Worm (Caenorhabditis elegans) whole organism, L3 larva: Measurements from ENCODE around the gene F49F1.18.
"Not testable (repeated sequence)": the region's sequence is repeated elsewhere in the genome, so short reads cannot be mapped to it uniquely, and the experiment has no call there.

Source experiments
- R02D3.7 ChIP-seq: fragments of 150-350 bp; optimal IDR thresholded peaks from 2 replicates; lab custom pipeline; 2014; ENCODE audit warnings: missing biosample characterization, missing genetic modification characterization
- ceh-16 ChIP-seq: sonication (generic microtip); optimal IDR thresholded peaks from 2 replicates; lab custom pipeline; 2017; ENCODE audit warnings: missing biosample characterization, missing genetic modification characterization
- ceh-9 ChIP-seq: sonication (generic microtip); optimal IDR thresholded peaks from 2 replicates; lab custom pipeline; 2018; ENCODE audit warnings: missing biosample characterization, missing genetic modification characterization
- daf-12 ChIP-seq: fragments of 150-350 bp; optimal IDR thresholded peaks from 2 replicates; lab custom pipeline; 2014; ENCODE audit warnings: missing biosample characterization, missing genetic modification reagents, missing genetic modification characterization
- egl-27 ChIP-seq: sonication (generic microtip); optimal IDR thresholded peaks from 4 replicates; lab custom pipeline; 2017; ENCODE audit warnings: missing biosample characterization, missing genetic modification reagents, missing genetic modification characterization
- egl-5 ChIP-seq: fragments of 150-350 bp; optimal IDR thresholded peaks from 2 replicates; lab custom pipeline; 2017; ENCODE audit warnings: missing biosample characterization, missing genetic modification reagents, missing genetic modification characterization, inconsistent platforms
- elt-2 ChIP-seq: sonication (generic microtip); optimal IDR thresholded peaks from 2 replicates; lab custom pipeline; 2016; ENCODE audit warnings: missing genetic modification reagents, mild to moderate bottlenecking, missing genetic modification characterization, missing compliant biosample characterization
- eor-1 ChIP-seq, 2 experiments: fragments of 150-350 bp; optimal IDR thresholded peaks; 2 replicates each; lab custom pipeline; 2014 to 2018; ENCODE audit warnings: missing biosample characterization in 2 of 2, missing genetic modification characterization in 2 of 2
- fkh-10 ChIP-seq: sonication (generic microtip); optimal IDR thresholded peaks from 2 replicates; lab custom pipeline; 2017; ENCODE audit warnings: missing biosample characterization, missing genetic modification reagents, missing genetic modification characterization
- fos-1 ChIP-seq: fragments of 150-350 bp; optimal IDR thresholded peaks from 2 replicates; lab custom pipeline; 2014; ENCODE audit warnings: missing biosample characterization, missing genetic modification characterization
- hmg-11 ChIP-seq: sonication (generic microtip); optimal IDR thresholded peaks from 2 replicates; lab custom pipeline; 2016; ENCODE audit warnings: missing genetic modification characterization, missing compliant biosample characterization
- jun-1 ChIP-seq: fragments of 150-350 bp; optimal IDR thresholded peaks from 2 replicates; lab custom pipeline; 2014; ENCODE audit warnings: missing biosample characterization, missing genetic modification reagents, missing genetic modification characterization
- lin-39 ChIP-seq: fragments of 150-350 bp; optimal IDR thresholded peaks from 2 replicates; lab custom pipeline; 2018; ENCODE audit warnings: missing biosample characterization, missing genetic modification reagents, missing genetic modification characterization
- lsy-12 ChIP-seq: sonication (generic microtip); optimal IDR thresholded peaks from 2 replicates; lab custom pipeline; 2016; ENCODE audit warnings: mild to moderate bottlenecking, missing genetic modification characterization, missing compliant biosample characterization
- mml-1 ChIP-seq: fragments of 150-350 bp; sonication (generic microtip); optimal IDR thresholded peaks from 3 replicates; lab custom pipeline; 2014; ENCODE audit warnings: missing biosample characterization, missing genetic modification characterization
- nfya-1 ChIP-seq: sonication (generic microtip); optimal IDR thresholded peaks from 2 replicates; lab custom pipeline; 2017; ENCODE audit warnings: missing genetic modification characterization, mild to moderate bottlenecking, missing compliant biosample characterization, antibody characterized with exemption, moderate library complexity; ENCODE audit not compliant: insufficient read depth
- nhr-11 ChIP-seq: fragments of 150-350 bp; optimal IDR thresholded peaks from 2 replicates; lab custom pipeline; 2014; ENCODE audit warnings: missing biosample characterization, missing genetic modification characterization
- nhr-23 ChIP-seq: fragments of 150-350 bp; optimal IDR thresholded peaks from 2 replicates; lab custom pipeline; 2014; ENCODE audit warnings: missing biosample characterization, missing genetic modification reagents, missing genetic modification characterization
- nhr-25 ChIP-seq: sonication (generic microtip); optimal IDR thresholded peaks from 2 replicates; lab custom pipeline; 2017; ENCODE audit warnings: missing biosample characterization, missing genetic modification characterization
- nhr-28 ChIP-seq: fragments of 150-350 bp; optimal IDR thresholded peaks from 2 replicates; lab custom pipeline; 2014; ENCODE audit warnings: missing biosample characterization, missing genetic modification characterization
- nhr-67 ChIP-seq: fragments of 150-350 bp; optimal IDR thresholded peaks from 2 replicates; lab custom pipeline; 2014; ENCODE audit warnings: missing biosample characterization, missing genetic modification characterization
- nhr-76 ChIP-seq: fragments of 150-350 bp; sonication (generic microtip); optimal IDR thresholded peaks from 5 replicates; lab custom pipeline; 2014; ENCODE audit warnings: missing biosample characterization, missing genetic modification characterization
- nhr-77 ChIP-seq: fragments of 150-350 bp; optimal IDR thresholded peaks from 2 replicates; lab custom pipeline; 2014; ENCODE audit warnings: missing biosample characterization, missing genetic modification characterization
- pha-4 ChIP-seq: fragments of 150-350 bp; optimal IDR thresholded peaks from 2 replicates; lab custom pipeline; 2014; ENCODE audit warnings: missing biosample characterization, missing genetic modification reagents, missing genetic modification characterization
- pqm-1 ChIP-seq: fragments of 150-350 bp; optimal IDR thresholded peaks from 2 replicates; lab custom pipeline; 2017; ENCODE audit warnings: missing biosample characterization, missing genetic modification characterization, inconsistent platforms
- skn-1 ChIP-seq: fragments of 150-350 bp; optimal IDR thresholded peaks from 2 replicates; lab custom pipeline; 2014; ENCODE audit warnings: missing biosample characterization, missing genetic modification characterization
- snpc-4 ChIP-seq: fragments of 150-350 bp; optimal IDR thresholded peaks from 2 replicates; lab custom pipeline; 2014; ENCODE audit warnings: missing biosample characterization, missing genetic modification characterization
- unc-39 ChIP-seq: sonication (generic microtip); optimal IDR thresholded peaks from 4 replicates; lab custom pipeline; 2017; ENCODE audit warnings: missing biosample characterization, missing genetic modification characterization
- zag-1 ChIP-seq: fragments of 150-350 bp; optimal IDR thresholded peaks from 2 replicates; lab custom pipeline; 2014; ENCODE audit warnings: missing biosample characterization, missing genetic modification characterization
- ztf-11 ChIP-seq: fragments of 150-350 bp; optimal IDR thresholded peaks from 2 replicates; lab custom pipeline; 2014; ENCODE audit warnings: missing biosample characterization, missing genetic modification characterization
- ztf-4 ChIP-seq: fragments of 150-350 bp; optimal IDR thresholded peaks from 2 replicates; lab custom pipeline; 2014; ENCODE audit warnings: missing biosample characterization, missing genetic modification characterization

The F49F1.18 gene

DNA sequence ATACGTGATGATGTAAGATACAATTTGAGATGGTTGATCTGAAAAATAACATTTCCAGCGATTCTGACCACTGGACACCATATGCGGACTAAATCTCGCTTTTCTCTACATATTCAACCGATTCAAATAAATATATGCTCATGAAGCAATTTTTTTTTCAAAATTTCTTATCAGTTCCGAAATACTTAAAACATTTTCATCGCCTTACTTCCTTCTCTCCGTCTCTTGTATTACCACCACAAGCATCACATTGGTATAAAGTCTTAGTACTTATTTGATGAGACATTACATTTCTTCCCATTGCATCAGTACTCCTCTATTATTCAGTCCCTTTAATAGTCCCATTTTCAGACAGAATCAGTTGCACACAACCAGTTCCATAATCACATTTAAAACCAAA lies 14.5 kb upstream of the F49F1.18 start, which contains the start of gene K08D10.14:
Gene K08D10.14 (plus strand): TSS at position 301 of the 400 bp plus-strand sequence.
- TF ChIP-seq elt-2 (tag; lab: Kevin White, UChicago) (peak; percentile 51), nfya-1 (tag; lab: Kevin White, UChicago) (no peak)

- TF ChIP-seq zag-1 (tag; lab: Kevin White, UChicago) (no peak), ceh-9 (tag; lab: Kevin White, UChicago) (no peak), lin-39 (no peak), elt-2 (tag; lab: Kevin White, UChicago) (peak; percentile 74), jun-1 (peak; percentile 10), R02D3.7 (no peak), ztf-4 (tag; lab: Kevin White, UChicago) (no peak), egl-27 (tag; lab: Kevin White, UChicago) (no peak), ceh-16 (tag; lab: Kevin White, UChicago) (no peak), eor-1 (tag; optimal IDR thresholded peaks at IDR 0.05; lab: Kevin White, UChicago) (no peak), pqm-1 (tag; lab: Kevin White, UChicago) (no peak), pha-4 (no peak), mml-1 (tag; lab: Kevin White, UChicago) (no peak), unc-39 (tag; lab: Kevin White, UChicago) (no peak), lsy-12 (tag; lab: Kevin White, UChicago) (no peak), nhr-23 (tag; lab: Kevin White, UChicago) (no peak)
Observed at ce11 chrIV:4152143-4152542, 12.0 kb upstream of the F49F1.18 start, which contains the start of the genes K08D10.10 and R07C12.1. TSS of gene K08D10.10 (plus strand) at chrIV:4152235. TSS of gene R07C12.1 (plus strand) at chrIV:4152456.

DNA sequence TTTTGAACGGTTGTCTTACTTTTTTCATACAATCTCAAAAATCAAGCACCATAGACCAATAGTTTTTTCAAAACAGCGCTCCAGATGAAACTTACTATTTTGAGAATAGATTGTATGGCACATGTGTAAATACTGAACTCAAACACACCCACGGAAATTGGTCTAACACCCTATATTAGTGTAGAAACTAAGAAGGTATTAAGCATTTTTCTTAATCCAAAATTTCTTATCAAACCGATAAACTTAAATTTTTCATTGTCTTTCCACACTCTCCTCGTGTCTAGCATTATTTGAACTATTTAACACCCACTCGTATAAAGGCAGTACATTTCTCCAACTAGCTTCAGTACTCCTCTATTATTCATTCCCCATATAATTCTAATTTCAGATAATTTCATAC lies 10.0 kb upstream of the F49F1.18 start:
- TF ChIP-seq hmg-11 (tag; lab: Kevin White, UChicago) (no peak), elt-2 (tag; lab: Kevin White, UChicago) (peak; percentile 51)
- TF ChIP-seq, all 47 proteins: peak for 1

- TF ChIP-seq pha-4 (peak; percentile 42), jun-1 (peak; percentile 53), nhr-11 (tag; lab: Kevin White, UChicago) (no peak), elt-2 (tag; lab: Kevin White, UChicago) (peak; percentile 93), ceh-16 (tag; lab: Kevin White, UChicago) (no peak), pqm-1 (tag; lab: Kevin White, UChicago) (peak; percentile 83)
Observed at ce11 chrIV:4147891-4148290, 7.7 kb upstream of the F49F1.18 start.

- TF ChIP-seq nfya-1 (tag; lab: Kevin White, UChicago): no peak
- no peak for TF ChIP-seq ztf-4 (tag; lab: Kevin White, UChicago)
- no peak for TF ChIP-seq fos-1 (tag; lab: Kevin White, UChicago)
- TF ChIP-seq ceh-16 (tag; lab: Kevin White, UChicago): no peak
- no peak for TF ChIP-seq nhr-23 (tag; lab: Kevin White, UChicago)
- TF ChIP-seq nhr-25: no peak
- no peak for TF ChIP-seq ztf-11
- no peak for TF ChIP-seq eor-1 (tag; optimal IDR thresholded peaks at IDR 0.05; lab: Kevin White, UChicago)
- TF ChIP-seq egl-5 (tag; lab: Kevin White, UChicago): no peak
- TF ChIP-seq daf-12 (tag; lab: Kevin White, UChicago): no peak
- TF ChIP-seq nhr-11 (tag; lab: Kevin White, UChicago): no peak
- no peak for TF ChIP-seq hmg-11 (tag; lab: Kevin White, UChicago)
- TF ChIP-seq ceh-9 (tag; lab: Kevin White, UChicago): no peak
- TF ChIP-seq R02D3.7: no peak
- no peak for TF ChIP-seq elt-2 (tag; lab: Kevin White, UChicago)
- TF ChIP-seq lsy-12 (tag; lab: Kevin White, UChicago): no peak
- no peak for TF ChIP-seq skn-1 (tag; lab: Kevin White, UChicago)
- TF ChIP-seq nhr-28 (tag; lab: Kevin White, UChicago): no peak
- no peak for TF ChIP-seq nhr-77 (tag; lab: Kevin White, UChicago)
- TF ChIP-seq nhr-76: no peak
Observed at ce11 chrIV:4144784-4145183, 4.6 kb upstream of the F49F1.18 start, which contains the start of gene R07C12.3. TSS of gene R07C12.3 (plus strand) at chrIV:4145084.

DNA sequence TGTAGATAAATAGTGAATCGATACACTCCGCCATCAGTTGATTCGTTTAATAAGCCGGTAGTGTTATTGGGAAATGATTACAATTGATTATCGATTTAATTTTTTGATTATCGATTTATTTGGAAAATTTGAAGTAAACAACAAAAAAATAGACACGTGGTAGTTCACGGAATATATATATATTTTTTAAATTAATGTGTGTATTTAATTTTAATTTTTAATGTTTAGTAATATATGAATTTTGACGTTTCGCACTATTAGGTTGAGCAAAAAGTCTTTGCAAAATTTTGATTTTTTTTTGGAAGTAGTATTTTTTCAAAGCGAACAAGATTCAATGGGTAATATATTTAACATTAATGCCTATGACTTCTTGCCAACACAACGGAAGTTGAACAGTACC lies 2.8 kb upstream of the F49F1.18 start, which contains the start of gene F49F1.12:
Gene F49F1.12 (minus strand): TSS at position 101 of the 400 bp plus-strand sequence.
- not testable (repeated sequence) for TF ChIP-seq nhr-67 (tag; lab: Kevin White, UChicago); snpc-4 (tag; lab: Kevin White, UChicago); fkh-10 (GFP tag; lab: Kevin White, UChicago)
